Worm (Caenorhabditis elegans): ENCODE results near the gene btf-1.
A peak's percentile ranks its signal among the peaks of the same experiment; 100 is the strongest.

The btf-1 gene

ce11 chrII:13199674-13200215 lies at the start of gene btf-1:
Gene btf-1 (plus strand): TSS chrII:13200165.
- TF ChIP-seq F22D6.2 (tag; optimal IDR thresholded peaks at IDR 0.05) (no peak), nfya-1 (tag; optimal IDR thresholded peaks at IDR 0.05; ENCODE audit: borderline replicate concordance, insufficient read depth) (no peak), hmg-20 (GFP tag; IDR thresholded peaks at IDR 0.05) (no peak), attf-6 (GFP tag; IDR thresholded peaks at IDR 0.05) (no peak), F55B11.4 (tag; optimal IDR thresholded peaks at IDR 0.05; ENCODE audit: borderline replicate concordance, insufficient read depth) (no peak), F52B5.7 (tag; optimal IDR thresholded peaks at IDR 0.05) (no peak), B0019.2 (GFP tag; conservative IDR thresholded peaks at IDR 0.05) (no peak), snpc-3.4 (tag; optimal IDR thresholded peaks at IDR 0.05) (peak; percentile 39), mes-4 (tag; optimal IDR thresholded peaks at IDR 0.05) (no peak), F49E8.2 (tag; optimal IDR thresholded peaks at IDR 0.05; ENCODE audit: insufficient read depth) (no peak), F37B4.10 (GFP tag; IDR thresholded peaks at IDR 0.05) (no peak), F57A8.1 (GFP tag; optimal IDR thresholded peaks at IDR 0.05) (no peak), F39B2.1 (GFP tag; IDR thresholded peaks at IDR 0.05) (no peak), F57C9.4 (tag; optimal IDR thresholded peaks at IDR 0.05) (no peak), Y53G8AR.9 (GFP tag; conservative IDR thresholded peaks at IDR 0.05) (peak; percentile 76; the same call in 1 of the 2 replicates), ets-4 (GFP tag; optimal IDR thresholded peaks at IDR 0.05) (no peak), mcd-1 (GFP tag; IDR thresholded peaks at IDR 0.05) (peak; percentile 95), atf-7 (tag; optimal IDR thresholded peaks at IDR 0.05) (peak; percentile 24), ztf-3 (GFP tag; optimal IDR thresholded peaks at IDR 0.05) (no peak), hrde-1 (tag; optimal IDR thresholded peaks at IDR 0.05; ENCODE audit: borderline replicate concordance) (peak; percentile 76), bed-1 (GFP tag; IDR thresholded peaks at IDR 0.05) (no peak), Y67H2A.10 (GFP tag; conservative IDR thresholded peaks at IDR 0.05) (0 out of 2 replicates have a peak, but pooled peaks have one; percentile 29), let-526 (GFP tag; IDR thresholded peaks at IDR 0.05) (no peak), repo-1 (tag; optimal IDR thresholded peaks at IDR 0.05) (peak; percentile 65), ceh-58 (GFP tag; IDR thresholded peaks at IDR 0.05) (no peak), hsf-1 (GFP tag; IDR thresholded peaks at IDR 0.05) (no peak), cebp-1 (GFP tag; IDR thresholded peaks at IDR 0.05) (no peak), cebp-1 (tag; optimal IDR thresholded peaks at IDR 0.05) (peak; percentile 73), egl-44 (GFP tag; IDR thresholded peaks at IDR 0.05) (no peak), lsl-1 (GFP tag; optimal IDR thresholded peaks at IDR 0.05) (peak; percentile 27), gei-17 (GFP tag; optimal IDR thresholded peaks at IDR 0.05) (no peak), sptf-2 (GFP tag; optimal IDR thresholded peaks at IDR 0.05) (no peak), ceh-40 (GFP tag; IDR thresholded peaks at IDR 0.05) (no peak), pha-4 (tag; optimal IDR thresholded peaks at IDR 0.05) (peak; percentile 19), egrh-3 (GFP tag; IDR thresholded peaks at IDR 0.05) (no peak), dpff-1 (tag; optimal IDR thresholded peaks at IDR 0.05) (no peak), Y79H2A.3 (GFP tag; conservative IDR thresholded peaks at IDR 0.05) (no peak), Y53F4B.3 (GFP tag; IDR thresholded peaks at IDR 0.05) (no peak), lir-1 (GFP tag; conservative IDR thresholded peaks at IDR 0.05) (no peak), nhr-80 (tag; optimal IDR thresholded peaks at IDR 0.05) (no peak), ztf-26 (tag; optimal IDR thresholded peaks at IDR 0.05) (peak; percentile 11), egl-18 (GFP tag; IDR thresholded peaks at IDR 0.05) (no peak), C17E4.6 (GFP tag; IDR thresholded peaks at IDR 0.05) (0 out of 2 replicates have a peak, but pooled peaks have one; percentile 46), athp-1 (tag; optimal IDR thresholded peaks at IDR 0.05) (no peak), lsy-27 (tag; optimal IDR thresholded peaks at IDR 0.05; ENCODE audit: borderline replicate concordance, insufficient read depth) (peak; percentile 20), dox-1 (GFP tag; IDR thresholded peaks at IDR 0.05) (peak; percentile 82), madf-8 (GFP tag; conservative IDR thresholded peaks at IDR 0.05) (no peak), zim-3 (tag; optimal IDR thresholded peaks at IDR 0.05) (peak; percentile 79)
